Fruit fly (Drosophila melanogaster): ENCODE measurements around the gene Cln3.

Cln3 gene

DNA sequence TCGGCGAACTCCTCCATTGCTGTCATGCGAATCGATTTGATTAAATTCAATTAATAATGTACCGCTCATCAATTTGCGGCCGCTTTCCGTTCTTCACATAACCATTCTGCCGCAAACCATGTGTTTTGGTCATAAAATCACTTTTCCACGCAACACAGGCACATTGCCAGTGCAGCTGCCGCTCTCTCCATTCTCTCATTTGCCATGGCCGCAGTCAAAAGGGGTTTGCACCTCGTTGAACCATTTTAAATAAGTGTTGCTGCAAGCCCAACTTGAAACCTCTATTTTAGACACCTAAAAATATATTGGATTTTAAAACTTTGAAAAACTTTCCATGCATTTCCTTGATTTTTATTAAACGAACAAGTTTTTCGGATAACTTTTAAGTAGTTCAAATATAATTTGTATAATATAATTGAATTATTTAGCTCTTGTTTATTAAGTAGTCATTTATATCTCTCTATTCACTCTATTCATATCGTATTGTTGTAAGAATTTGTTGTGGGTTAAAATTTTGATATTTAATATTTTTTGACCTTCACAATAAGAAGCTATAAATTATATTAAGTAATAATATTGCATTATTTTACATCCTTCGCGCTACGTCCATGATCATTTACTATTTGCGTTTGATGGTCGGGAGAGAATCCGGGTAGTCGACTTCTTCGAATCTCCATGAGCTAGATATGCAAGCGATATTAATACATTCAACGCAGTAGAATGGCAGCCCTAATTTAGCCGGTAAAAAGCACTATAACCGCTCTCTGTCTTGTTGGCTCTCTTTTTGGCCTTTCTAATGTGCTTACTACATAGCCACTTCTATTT is 42.9 kb upstream of the Cln3 start, which contains the start of gene CG5535 (continued):
- TF ChIP-seq Ets97D (GFP tag; optimal IDR thresholded peaks at IDR 0.05) (no peak), TFAM (GFP tag; optimal IDR thresholded peaks at IDR 0.05) (no peak), B-H2 (GFP tag; optimal IDR thresholded peaks at IDR 0.05) (peak; percentile 0), tin (GFP tag; optimal IDR thresholded peaks at IDR 0.05) (peak; percentile 69), gfzf (GFP tag; optimal IDR thresholded peaks at IDR 0.05) (no peak), Nf-YB (GFP tag; optimal IDR thresholded peaks at IDR 0.05) (peak; percentile 73), Xbp1 (GFP tag; optimal IDR thresholded peaks at IDR 0.05) (peak; percentile 74), Bteb2 (GFP tag; optimal IDR thresholded peaks at IDR 0.05) (peak; percentile 15), CG1647 (GFP tag; optimal IDR thresholded peaks at IDR 0.05) (peak; percentile 24), D19A (tag; optimal IDR thresholded peaks at IDR 0.05) (peak; percentile 75), HHEX (GFP tag; optimal IDR thresholded peaks at IDR 0.05) (peak; percentile 66), CG5180 (GFP tag; optimal IDR thresholded peaks at IDR 0.05) (peak; percentile 65), mirr (GFP tag; optimal IDR thresholded peaks at IDR 0.05) (peak; percentile 36), crol (GFP tag; IDR thresholded peaks at IDR 0.05) (peak; percentile 46), hkb (optimal IDR thresholded peaks at IDR 0.05) (no peak), hkb (GFP tag; IDR thresholded peaks at IDR 0.05) (peak; percentile 47; the same call in 1 of the 2 replicates), Mrtf (GFP tag; IDR thresholded peaks at IDR 0.05) (peak; percentile 55; the same call in 2 of the 3 replicates), fd64A (GFP tag; optimal IDR thresholded peaks at IDR 0.05) (no peak), Hsf (GFP tag; optimal IDR thresholded peaks at IDR 0.05) (peak; percentile 56), CG43689 (GFP tag; IDR thresholded peaks at IDR 0.05) (0 out of 2 replicates have a peak, but pooled peaks have one; percentile 19), fru (optimal IDR thresholded peaks at IDR 0.05) (no peak), Sry-β (GFP tag; optimal IDR thresholded peaks at IDR 0.05) (peak; percentile 27), ERR (GFP tag; optimal IDR thresholded peaks at IDR 0.05) (peak; percentile 47), row (GFP tag; IDR thresholded peaks at IDR 0.05) (peak; percentile 88), fu2 (GFP tag; optimal IDR thresholded peaks at IDR 0.05) (peak; percentile 14), slou (GFP tag; optimal IDR thresholded peaks at IDR 0.05) (peak; percentile 66), tna (GFP tag; IDR thresholded peaks at IDR 0.05; ENCODE audit: partially characterized antibody) (no peak), CG17359 (tag; optimal IDR thresholded peaks at IDR 0.05) (peak; percentile 59), Tbp (GFP tag; optimal IDR thresholded peaks at IDR 0.05) (no peak), CG14050 (GFP tag; IDR thresholded peaks at IDR 0.05) (peak; percentile 29; the same call in 2 of the 3 replicates), CG3407 (GFP tag; optimal IDR thresholded peaks at IDR 0.05) (peak; percentile 40), gem (tag; optimal IDR thresholded peaks at IDR 0.05) (peak; percentile 90)

DNA sequence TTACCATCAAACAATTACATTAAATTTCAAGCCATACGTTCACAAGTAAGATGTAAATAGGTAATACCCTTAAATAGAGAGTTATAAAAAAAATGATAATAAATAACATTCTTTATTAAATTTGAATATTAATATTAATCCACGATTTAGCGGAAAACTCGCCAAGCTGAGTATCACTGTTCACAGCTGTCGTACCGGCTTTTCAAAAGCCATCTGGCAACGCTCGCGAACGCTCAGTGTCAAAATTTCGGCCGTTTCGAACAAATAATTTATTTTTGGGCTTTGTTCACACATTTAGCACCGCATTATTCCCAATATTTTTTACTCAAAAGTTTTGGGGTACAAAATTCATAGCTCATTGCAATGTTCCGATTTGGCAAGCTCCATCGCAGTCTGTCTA is 35.6 kb upstream of the Cln3 start, which contains the start of gene TrpRS-m:
TSS of gene TrpRS-m (plus strand) at position 211 of the 400 bp plus-strand sequence.
- TF ChIP-seq Neu2 (GFP tag; optimal IDR thresholded peaks at IDR 0.05; ENCODE audit: borderline replicate concordance) (no peak), CG8290 (GFP tag; optimal IDR thresholded peaks at IDR 0.05) (no peak), CG8290 (tag; optimal IDR thresholded peaks at IDR 0.05) (no peak), H15 (GFP tag; IDR thresholded peaks at IDR 0.05) (no peak), Rx (GFP tag; IDR thresholded peaks at IDR 0.05) (no peak), cad (GFP tag; optimal IDR thresholded peaks at IDR 0.05) (no peak), CG3163 (GFP tag; optimal IDR thresholded peaks at IDR 0.05) (no peak), CG14965 (GFP tag; optimal IDR thresholded peaks at IDR 0.05; ENCODE audit: borderline replicate concordance) (no peak), Sin3A (optimal IDR thresholded peaks at IDR 0.05) (no peak), CG6791 (GFP tag; IDR thresholded peaks at IDR 0.05; ENCODE audit: partially characterized antibody) (no peak), Usf (GFP tag; optimal IDR thresholded peaks at IDR 0.05) (no peak), CG15514 (GFP tag; optimal IDR thresholded peaks at IDR 0.05) (peak; percentile 33), sima (GFP tag; optimal IDR thresholded peaks at IDR 0.05) (no peak), ssp (GFP tag; IDR thresholded peaks at IDR 0.05) (no peak), tna (GFP tag; IDR thresholded peaks at IDR 0.05; ENCODE audit: partially characterized antibody) (no peak), CG3847 (GFP tag; IDR thresholded peaks at IDR 0.05) (0 out of 2 replicates have a peak, but pooled peaks have one; percentile 13), cwo (GFP tag; optimal IDR thresholded peaks at IDR 0.05) (no peak), Abd-B (GFP tag; optimal IDR thresholded peaks at IDR 0.05) (no peak), CG6854 (GFP tag; optimal IDR thresholded peaks at IDR 0.05) (no peak), CG3726 (GFP tag; IDR thresholded peaks at IDR 0.05) (no peak)

Data from whole organism, embryonic.